Fruit fly (Drosophila melanogaster) whole organism, embryonic: ENCODE measurements around the gene Lamtor3.

Experiments
- ATbp ChIP-seq: fragments of 200-800 bp; sonication (Bioruptor generic); optimal IDR thresholded peaks from 2 replicates; lab custom pipeline; 2017; ENCODE audit warnings: missing biosample characterization, mild to moderate bottlenecking, missing genetic modification characterization, missing genetic modification reagents
- Aef1 ChIP-seq: fragments of 200-800 bp; sonication (Bioruptor generic); IDR thresholded peaks from 3 replicates; pipeline ENCODE4 v1.3.6; 2022; ENCODE audit warnings: missing biosample characterization, missing genetic modification characterization
- Atf3 ChIP-seq: fragments of 200-800 bp; sonication (Bioruptor generic); optimal IDR thresholded peaks from 3 replicates; lab custom pipeline; 2016; ENCODE audit warnings: missing biosample characterization, missing genetic modification characterization
- Awh ChIP-seq: fragments of 200-800 bp; sonication (Bioruptor generic); IDR thresholded peaks from 2 replicates; pipeline ENCODE4, ENCODE4 v1.3.6; 2022; ENCODE audit warnings: missing biosample characterization, missing genetic modification characterization
- CG10366 ChIP-seq: fragments of 200-800 bp; sonication (Bioruptor generic); IDR thresholded peaks from 2 replicates; pipeline ENCODE4 v1.3.6; 2022; ENCODE audit warnings: missing biosample characterization, missing genetic modification characterization
- CG11085 ChIP-seq: fragments of 200-800 bp; sonication (Bioruptor generic); IDR thresholded peaks from 2 replicates; pipeline ENCODE4 v1.3.6; 2022; ENCODE audit warnings: missing biosample characterization, missing genetic modification characterization
- CG13624 ChIP-seq: fragments of 200-800 bp; sonication (Bioruptor generic); optimal IDR thresholded peaks from 2 replicates; lab custom pipeline; 2016; ENCODE audit warnings: missing biosample characterization, missing genetic modification characterization
- CG15011 ChIP-seq: fragments of 200-800 bp; sonication (Bioruptor generic); optimal IDR thresholded peaks from 3 replicates; lab custom pipeline; 2018; ENCODE audit warnings: missing biosample characterization, mild to moderate bottlenecking, missing genetic modification characterization
- CG17361 ChIP-seq: fragments of 200-800 bp; sonication (Bioruptor generic); IDR thresholded peaks from 3 replicates; pipeline ENCODE4 v1.3.6; 2022; ENCODE audit warnings: missing biosample characterization, missing genetic modification characterization
- CG17385 ChIP-seq: fragments of 200-800 bp; sonication (Bioruptor generic); optimal IDR thresholded peaks from 3 replicates; lab custom pipeline; 2018; ENCODE audit warnings: missing biosample characterization, mild to moderate bottlenecking, missing genetic modification characterization
- CG18011 ChIP-seq: fragments of 200-800 bp; sonication (Bioruptor generic); optimal IDR thresholded peaks from 2 replicates; lab custom pipeline; 2017; ENCODE audit warnings: missing biosample characterization, missing genetic modification characterization, mild to moderate bottlenecking, moderate library complexity, missing genotype
- CG18262 ChIP-seq: fragments of 200-800 bp; optimal IDR thresholded peaks from 3 replicates; lab custom pipeline; 2019; ENCODE audit warnings: missing biosample characterization, mild to moderate bottlenecking, missing genetic modification characterization, moderate library complexity
- CG2120 ChIP-seq: fragments of 200-800 bp; sonication (Bioruptor generic); optimal IDR thresholded peaks from 3 replicates; lab custom pipeline; 2016; ENCODE audit warnings: missing biosample characterization, missing genetic modification characterization
- CG2129 ChIP-seq: fragments of 200-800 bp; sonication (Bioruptor generic); IDR thresholded peaks from 2 replicates; pipeline ENCODE4 v1.3.6; 2022; ENCODE audit warnings: missing biosample characterization, missing genetic modification characterization; ENCODE audit not compliant: partially characterized antibody
- CG3726 ChIP-seq: fragments of 200-800 bp; sonication (Bioruptor generic); IDR thresholded peaks from 3 replicates; pipeline ENCODE4, ENCODE4 v1.3.6; 2022; ENCODE audit warnings: missing biosample characterization, missing genetic modification characterization
- CG3838 ChIP-seq: fragments of 200-800 bp; sonication (Bioruptor generic); optimal IDR thresholded peaks from 3 replicates; lab custom pipeline; 2016; ENCODE audit warnings: missing biosample characterization, missing genetic modification characterization
- CG43689 ChIP-seq: fragments of 200-800 bp; sonication (Bioruptor generic); IDR thresholded peaks from 2 replicates; pipeline ENCODE4 v1.3.6; 2022; ENCODE audit warnings: missing biosample characterization, missing genetic modification characterization
- CG4617 ChIP-seq: fragments of 200-800 bp; sonication (Bioruptor generic); optimal IDR thresholded peaks from 3 replicates; lab custom pipeline; 2016; ENCODE audit warnings: missing biosample characterization, missing genetic modification characterization, borderline replicate concordance
- CG6683 ChIP-seq: fragments of 200-800 bp; sonication (Bioruptor generic); optimal IDR thresholded peaks from 2 replicates; lab custom pipeline; 2017; ENCODE audit warnings: missing biosample characterization, mild to moderate bottlenecking, missing genetic modification characterization, missing genetic modification reagents
- CG7357 ChIP-seq: fragments of 200-800 bp; sonication (Bioruptor generic); IDR thresholded peaks from 3 replicates; pipeline ENCODE4 v1.3.6; 2022; ENCODE audit warnings: missing biosample characterization, missing genetic modification characterization
- CG7745 ChIP-seq: fragments of 200-800 bp; sonication (Bioruptor generic); optimal IDR thresholded peaks from 2 replicates; lab custom pipeline; 2018; ENCODE audit warnings: missing biosample characterization, mild to moderate bottlenecking, missing genetic modification characterization, moderate library complexity
- CG9797 ChIP-seq: fragments of 200-800 bp; sonication (Bioruptor generic); optimal IDR thresholded peaks from 3 replicates; lab custom pipeline; 2018; ENCODE audit warnings: missing biosample characterization, mild to moderate bottlenecking, missing genetic modification characterization
- CTCF ChIP-seq: fragments of 200-800 bp; sonication (Bioruptor generic); optimal IDR thresholded peaks from 2 replicates; lab custom pipeline; 2017; ENCODE audit warnings: missing biosample characterization, mild to moderate bottlenecking, missing genetic modification characterization, moderate library complexity
- Chrac-16 ChIP-seq: fragments of 200-800 bp; sonication (Bioruptor generic); optimal IDR thresholded peaks from 3 replicates; lab custom pipeline; 2016; ENCODE audit warnings: missing biosample characterization, missing genetic modification characterization
- Dll ChIP-seq: fragments of 200-800 bp; sonication (Bioruptor generic); IDR thresholded peaks from 4 replicates; pipeline ENCODE4 v1.3.6; 2022; ENCODE audit warnings: missing biosample characterization, missing genetic modification characterization; ENCODE audit not compliant: partially characterized antibody
- HLH4C ChIP-seq: fragments of 200-800 bp; sonication (Bioruptor generic); IDR thresholded peaks from 3 replicates; pipeline ENCODE4 v1.3.6; 2022; ENCODE audit warnings: missing biosample characterization, missing genetic modification characterization; ENCODE audit not compliant: partially characterized antibody
- HmgZ ChIP-seq: fragments of 200-800 bp; sonication (Bioruptor generic); optimal IDR thresholded peaks from 2 replicates; lab custom pipeline; 2018; ENCODE audit warnings: missing biosample characterization, mild to moderate bottlenecking, missing genetic modification characterization
- Lhr ChIP-seq: fragments of 200-800 bp; sonication (Bioruptor generic); optimal IDR thresholded peaks from 3 replicates; lab custom pipeline; 2017; ENCODE audit warnings: mild to moderate bottlenecking, missing biosample characterization, missing genetic modification reagents, missing genetic modification characterization
- Ptx1 ChIP-seq: fragments of 200-800 bp; sonication (Bioruptor generic); IDR thresholded peaks from 2 replicates; pipeline ENCODE4 v1.3.6; 2022; ENCODE audit warnings: missing biosample characterization, missing genetic modification characterization
- Tbp ChIP-seq: fragments of >200 bp; optimal IDR thresholded peaks from 2 replicates; lab custom pipeline; 2018; ENCODE audit warnings: missing biosample characterization, missing genetic modification characterization
- Vsx1 ChIP-seq: fragments of 200-800 bp; sonication (Bioruptor generic); optimal IDR thresholded peaks from 2 replicates; lab custom pipeline; 2017; ENCODE audit warnings: missing biosample characterization, mild to moderate bottlenecking, missing genetic modification characterization, missing genetic modification reagents
- aop ChIP-seq: fragments of 200-800 bp; sonication (Bioruptor generic); IDR thresholded peaks from 2 replicates; pipeline ENCODE4 v1.3.6; 2022; ENCODE audit warnings: missing biosample characterization, missing genetic modification characterization
- cad ChIP-seq: fragments of >200 bp; optimal IDR thresholded peaks from 2 replicates; lab custom pipeline; 2017; ENCODE audit warnings: missing biosample characterization, missing genetic modification characterization
- cas ChIP-seq: fragments of 200-800 bp; sonication (Bioruptor generic); IDR thresholded peaks from 2 replicates; pipeline ENCODE4 v1.3.6; 2022; ENCODE audit warnings: missing biosample characterization, missing genetic modification characterization
- cato ChIP-seq: fragments of 200-800 bp; sonication (Bioruptor generic); optimal IDR thresholded peaks from 2 replicates; lab custom pipeline; 2016; ENCODE audit warnings: missing biosample characterization, missing genetic modification characterization, borderline replicate concordance
- caup ChIP-seq: fragments of 200-800 bp; sonication (Bioruptor generic); optimal IDR thresholded peaks from 3 replicates; lab custom pipeline; 2017; ENCODE audit warnings: missing biosample characterization, mild to moderate bottlenecking, missing genetic modification characterization, moderate library complexity; ENCODE audit not compliant: severe bottlenecking
- cg ChIP-seq: fragments of 200-800 bp; sonication (Bioruptor generic); optimal IDR thresholded peaks from 3 replicates; lab custom pipeline; 2019; ENCODE audit warnings: missing biosample characterization, mild to moderate bottlenecking, missing genetic modification characterization, moderate library complexity
- corto ChIP-seq: fragments of 200-800 bp; sonication (Bioruptor generic); optimal IDR thresholded peaks from 2 replicates; lab custom pipeline; 2016; ENCODE audit warnings: missing biosample characterization, mild to moderate bottlenecking, missing genetic modification characterization, moderate library complexity
- dmrt11E ChIP-seq: fragments of 200-800 bp; sonication (Bioruptor generic); optimal IDR thresholded peaks from 3 replicates; lab custom pipeline; 2018; ENCODE audit warnings: missing biosample characterization, mild to moderate bottlenecking, missing genetic modification characterization, moderate library complexity
- dmrt99B ChIP-seq: fragments of 200-800 bp; sonication (Bioruptor generic); optimal IDR thresholded peaks from 2 replicates; lab custom pipeline; 2018; ENCODE audit warnings: missing biosample characterization, mild to moderate bottlenecking, missing genetic modification characterization, moderate library complexity
- dysf ChIP-seq: fragments of 200-800 bp; sonication (Bioruptor generic); IDR thresholded peaks from 3 replicates; pipeline ENCODE4 v1.3.6; 2022; ENCODE audit warnings: missing biosample characterization, missing genetic modification characterization
- eve ChIP-seq, 2 experiments: fragments of >200 bp; optimal IDR thresholded peaks; 2 replicates each; lab custom pipeline; 2017; ENCODE audit warnings: missing biosample characterization in 2 of 2, missing genetic modification characterization in 2 of 2
- eyg ChIP-seq: fragments of 200-800 bp; sonication (Bioruptor generic); optimal IDR thresholded peaks from 3 replicates; lab custom pipeline; 2016; ENCODE audit warnings: missing biosample characterization, missing genetic modification characterization
- gsb-n ChIP-seq: fragments of 200-800 bp; sonication (Bioruptor generic); optimal IDR thresholded peaks from 3 replicates; lab custom pipeline; 2018; ENCODE audit warnings: missing biosample characterization, mild to moderate bottlenecking, missing genetic modification characterization
- h ChIP-seq: fragments of >200 bp; optimal IDR thresholded peaks from 2 replicates; lab custom pipeline; 2017
- kay ChIP-seq: fragments of 200-800 bp; sonication (Bioruptor generic); optimal IDR thresholded peaks from 2 replicates; lab custom pipeline; 2016; ENCODE audit warnings: missing biosample characterization, missing genetic modification characterization
- onecut ChIP-seq: fragments of 200-800 bp; sonication (Bioruptor generic); IDR thresholded peaks from 2 replicates; pipeline ENCODE4 v1.3.6; 2022; ENCODE audit warnings: missing biosample characterization, missing genetic modification characterization
- org-1 ChIP-seq: fragments of 200-800 bp; sonication (Bioruptor generic); optimal IDR thresholded peaks from 2 replicates; lab custom pipeline; 2017; ENCODE audit warnings: missing biosample characterization, missing genetic modification characterization
- sug ChIP-seq: fragments of 200-800 bp; optimal IDR thresholded peaks from 2 replicates; lab custom pipeline; 2019; ENCODE audit warnings: missing biosample characterization, mild to moderate bottlenecking, missing genetic modification characterization, moderate library complexity
- vfl ChIP-seq: fragments of 200-800 bp; sonication (Bioruptor generic); optimal IDR thresholded peaks from 2 replicates; lab custom pipeline; 2016; ENCODE audit warnings: missing biosample characterization, missing genetic modification characterization
- zen ChIP-seq: fragments of 200-800 bp; sonication (Bioruptor generic); optimal IDR thresholded peaks from 3 replicates; lab custom pipeline; 2018; ENCODE audit warnings: missing biosample characterization, mild to moderate bottlenecking, missing genetic modification characterization, moderate library complexity

Gene Lamtor3

dm6 chr2L:17514090-17514715 lies 33.2 kb downstream of the Lamtor3 start (continued):
- TF ChIP-seq dmrt99B (tag; lab: Kevin White, UChicago), result peak; percentile 94
- no peak for TF ChIP-seq CG2129 (GFP tag; lab: Robert Waterston, UW)
- no peak for TF ChIP-seq HLH4C
- TF ChIP-seq Ptx1 (GFP tag; lab: Robert Waterston, UW), result peak; percentile 83
- TF ChIP-seq CG18011, result no peak
- no peak for TF ChIP-seq cg (GFP tag; lab: Kevin White, UChicago)
- peak; percentile 95 for TF ChIP-seq dmrt11E (tag; lab: Kevin White, UChicago)
- TF ChIP-seq CG43689 (GFP tag; lab: Robert Waterston, UW), result peak; percentile 38; the same call in 1 of the 2 replicates
- peak; percentile 79 for TF ChIP-seq HmgZ (tag; lab: Kevin White, UChicago)
- peak; percentile 59 for TF ChIP-seq cato
- TF ChIP-seq CG7357 (GFP tag; lab: Robert Waterston, UW), result peak; percentile 80
- TF ChIP-seq CG3838 (GFP tag; lab: Kevin White, UChicago), result peak; percentile 66
- no peak for TF ChIP-seq h
- peak; percentile 19 for TF ChIP-seq CTCF (GFP tag; lab: Kevin White, UChicago)
- TF ChIP-seq cad (GFP tag; lab: Kevin White, UChicago), result no peak
- TF ChIP-seq zen (tag; lab: Kevin White, UChicago), result peak; percentile 91
- TF ChIP-seq kay (GFP tag; lab: Kevin White, UChicago), result no peak
- TF ChIP-seq Lhr (GFP tag; lab: Kevin White, UChicago), result peak; percentile 69
- TF ChIP-seq ATbp (GFP tag; lab: Kevin White, UChicago), result peak; percentile 89
- peak; percentile 4 for TF ChIP-seq corto (GFP tag; lab: Kevin White, UChicago)
- peak; percentile 53 for TF ChIP-seq Atf3 (GFP tag; lab: Kevin White, UChicago)
- TF ChIP-seq aop (GFP tag; lab: Robert Waterston, UW), result peak; percentile 38; the same call in 1 of the 2 replicates
- TF ChIP-seq CG11085, result peak; percentile 75
- TF ChIP-seq gsb-n (tag; lab: Kevin White, UChicago), result peak; percentile 87
- peak; percentile 71 for TF ChIP-seq Aef1
- TF ChIP-seq CG3726 (GFP tag; lab: Robert Waterston, UW), result peak; percentile 62; the same call in 1 of the 3 replicates
- no peak for TF ChIP-seq CG13624 (GFP tag; lab: Kevin White, UChicago)
- TF ChIP-seq CG17361, result peak; percentile 92
- TF ChIP-seq Awh (GFP tag; lab: Robert Waterston, UW), result peak; percentile 83
- TF ChIP-seq CG2120 (GFP tag; lab: Kevin White, UChicago), result no peak
- TF ChIP-seq Vsx1 (GFP tag; lab: Kevin White, UChicago), result peak; percentile 75
- TF ChIP-seq Chrac-16 (GFP tag; lab: Kevin White, UChicago), result peak; percentile 84
- TF ChIP-seq CG18262, result peak; percentile 95
- no peak for TF ChIP-seq cas (GFP tag; lab: Robert Waterston, UW)
- peak; percentile 12 for TF ChIP-seq CG9797 (GFP tag; lab: Kevin White, UChicago)
- TF ChIP-seq Tbp, result no peak
- TF ChIP-seq eyg, result peak; percentile 20
- TF ChIP-seq org-1 (GFP tag; lab: Kevin White, UChicago), result peak; percentile 85
- peak; percentile 72 for TF ChIP-seq CG15011
- TF ChIP-seq eve (GFP tag; optimal IDR thresholded peaks at IDR 0.05; lab: Kevin White, UChicago), result no peak
- no peak for TF ChIP-seq Dll (GFP tag; lab: Robert Waterston, UW)
- peak; percentile 46 for TF ChIP-seq CG7745 (tag; lab: Kevin White, UChicago)
- peak; percentile 85 for TF ChIP-seq CG6683 (GFP tag; lab: Kevin White, UChicago)
- TF ChIP-seq caup, result peak; percentile 84
- peak; percentile 84 for TF ChIP-seq onecut (GFP tag; lab: Robert Waterston, UW)
- peak; percentile 64 for TF ChIP-seq CG10366 (GFP tag; lab: Robert Waterston, UW)
- TF ChIP-seq dysf (GFP tag; lab: Robert Waterston, UW), result peak; percentile 87; the same call in 2 of the 3 replicates
- no peak for TF ChIP-seq vfl (GFP tag; lab: Kevin White, UChicago)
- TF ChIP-seq sug, result no peak
- no peak for TF ChIP-seq CG4617 (GFP tag; lab: Kevin White, UChicago)
- TF ChIP-seq CG17385, result peak; percentile 85
